Worm (Caenorhabditis elegans) whole organism, late embryonic: Measurements from ENCODE around the gene dpy-7.

Experiments used
- ceh-6 ChIP-seq: fragments of 200-800 bp; sonication (Bioruptor generic); optimal IDR thresholded peaks from 2 replicates; lab custom pipeline; 2018; ENCODE audit warnings: mild to moderate bottlenecking, missing genetic modification characterization, missing compliant biosample characterization
- sox-4 ChIP-seq: sonication (generic microtip); optimal IDR thresholded peaks from 2 replicates; lab custom pipeline; 2017; ENCODE audit warnings: mild to moderate bottlenecking, missing genetic modification characterization, inconsistent platforms, missing compliant biosample characterization

DNA sequence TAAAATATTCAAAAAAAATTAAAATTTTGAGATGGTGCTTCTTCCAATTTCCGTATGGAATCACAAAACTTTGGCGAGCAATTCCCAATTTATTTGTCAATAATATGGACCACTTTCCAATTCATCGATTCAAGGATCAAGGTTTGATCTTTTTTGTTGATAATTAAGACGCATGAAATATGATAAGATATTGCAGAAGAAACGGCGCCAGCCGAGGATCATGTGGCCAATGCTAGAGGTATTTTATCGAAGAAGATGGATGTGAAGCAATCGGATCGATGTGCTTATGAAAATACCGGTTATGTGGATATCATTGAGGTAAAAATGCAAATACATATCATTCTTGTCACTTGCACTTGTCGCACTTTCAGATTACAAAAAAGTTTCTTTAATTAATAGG, 12.9 kb upstream of the dpy-7 start:
- no peak for TF ChIP-seq ceh-6 (GFP tag; lab: Kevin White, UChicago)
- TF ChIP-seq sox-4: no peak
